Worm (Caenorhabditis elegans): Measurements from ENCODE around the gene C04E6.7.

The C04E6.7 gene

DNA sequence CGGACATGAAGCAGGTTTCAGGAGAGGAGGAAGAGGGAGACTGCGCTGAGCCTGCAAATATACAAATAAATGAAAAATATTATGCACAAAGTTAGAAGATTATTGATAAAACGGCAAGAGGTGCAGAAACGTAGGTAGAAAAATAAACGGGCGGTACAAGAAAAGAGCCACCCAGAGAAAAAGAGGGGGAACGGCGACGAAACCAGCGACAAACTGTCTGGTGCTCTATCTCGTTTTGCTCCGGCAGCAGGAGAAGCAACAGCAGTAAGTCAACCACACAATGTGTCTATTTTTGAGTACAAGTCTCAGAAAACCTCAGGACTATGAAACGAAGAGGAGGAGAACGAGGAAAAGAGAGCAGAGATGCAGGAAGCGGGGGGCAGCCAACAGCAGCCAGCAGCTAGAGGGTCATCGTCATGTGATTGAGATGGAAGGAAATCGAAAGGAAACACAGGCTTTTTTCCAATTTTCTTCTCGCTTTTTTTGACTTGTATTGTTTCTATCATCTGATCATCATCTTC lies 47.4 kb upstream of the C04E6.7 start, which contains the start of gene F26F12.3 (continued):
- TF ChIP-seq hlh-11 (tag; optimal IDR thresholded peaks at IDR 0.05) (peak; percentile 91), hif-1 (tag; optimal IDR thresholded peaks at IDR 0.05) (peak in 1 of 2 experiments; percentile 64), lim-7 (GFP tag; IDR thresholded peaks at IDR 0.05) (no peak), nhr-102 (tag; optimal IDR thresholded peaks at IDR 0.05) (peak; percentile 43), lin-39 (tag; optimal IDR thresholded peaks at IDR 0.05) (no peak), madf-5 (GFP tag; IDR thresholded peaks at IDR 0.05) (no peak), lsy-2 (tag; optimal IDR thresholded peaks at IDR 0.05) (peak in 1 of 2 experiments; percentile 63), hmg-1.1 (GFP tag; IDR thresholded peaks at IDR 0.05) (peak; percentile 65), lir-3 (tag; optimal IDR thresholded peaks at IDR 0.05) (no peak), dmd-9 (GFP tag; IDR thresholded peaks at IDR 0.05) (no peak), F37D6.2 (tag; optimal IDR thresholded peaks at IDR 0.05) (no peak)

DNA sequence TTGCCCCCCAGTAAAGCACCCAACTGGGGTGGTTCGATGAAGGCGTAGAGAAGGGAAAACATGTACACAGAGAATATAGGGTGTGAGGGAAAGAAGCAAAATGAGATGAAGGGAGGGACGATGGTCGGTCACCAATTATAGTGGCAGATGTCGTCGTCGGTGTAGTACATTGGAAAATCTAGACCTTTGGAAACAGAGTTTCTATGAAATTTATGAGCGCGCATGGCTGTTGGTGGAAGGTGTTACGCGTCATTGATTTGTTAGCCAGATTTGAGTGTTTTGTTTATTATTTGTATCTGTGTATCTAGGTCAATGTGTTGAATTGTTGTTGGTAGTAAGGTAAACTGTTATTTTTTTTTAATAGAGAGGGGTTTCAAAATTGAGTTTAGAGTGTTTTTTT lies 46.4 kb upstream of the C04E6.7 start:
- TF ChIP-seq T26A8.4 (GFP tag; IDR thresholded peaks at IDR 0.05) = no peak

- TF ChIP-seq hlh-11 (tag; optimal IDR thresholded peaks at IDR 0.05) (peak; percentile 43), hmg-1.1 (GFP tag; IDR thresholded peaks at IDR 0.05) (0 out of 2 replicates have a peak, but pooled peaks have one; percentile 12), hlh-30 (tag; optimal IDR thresholded peaks at IDR 0.05; ENCODE audit: insufficient read depth) (peak; percentile 59), lin-13 (GFP tag; optimal IDR thresholded peaks at IDR 0.05) (no peak), dmd-6 (GFP tag; IDR thresholded peaks at IDR 0.05) (peak; percentile 30), aha-1 (tag) (no peak), lsy-2 (tag; optimal IDR thresholded peaks at IDR 0.05) (no peak), fkh-10 (GFP tag; optimal IDR thresholded peaks at IDR 0.05) (peak; percentile 60)
Measured at ce11 chrV:5848015-5848609, 45.0 kb upstream of the C04E6.7 start.

DNA sequence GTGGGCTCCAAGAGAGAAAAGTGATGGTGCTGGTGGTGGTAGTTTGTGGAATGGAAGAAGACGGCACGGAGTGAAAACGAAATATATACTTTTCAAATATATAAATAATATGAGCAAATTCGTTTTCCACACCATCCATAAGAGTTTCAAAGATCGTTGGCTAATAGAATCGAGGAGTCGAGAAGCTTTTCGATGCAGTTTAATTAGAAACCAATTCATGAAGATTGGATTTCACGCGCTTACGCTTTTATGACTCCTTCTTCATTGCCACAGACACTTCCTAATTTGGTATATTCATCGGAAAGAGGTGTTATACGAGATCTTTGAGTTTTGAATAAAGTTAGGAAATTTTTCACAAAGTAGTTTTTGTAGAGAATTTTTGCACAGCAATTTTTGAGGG lies 42.4 kb upstream of the C04E6.7 start:
- TF ChIP-seq Y5F2A.4 (GFP tag; optimal IDR thresholded peaks at IDR 0.05) = no peak
- TF ChIP-seq aha-1 (tag) = peak; percentile 74

DNA sequence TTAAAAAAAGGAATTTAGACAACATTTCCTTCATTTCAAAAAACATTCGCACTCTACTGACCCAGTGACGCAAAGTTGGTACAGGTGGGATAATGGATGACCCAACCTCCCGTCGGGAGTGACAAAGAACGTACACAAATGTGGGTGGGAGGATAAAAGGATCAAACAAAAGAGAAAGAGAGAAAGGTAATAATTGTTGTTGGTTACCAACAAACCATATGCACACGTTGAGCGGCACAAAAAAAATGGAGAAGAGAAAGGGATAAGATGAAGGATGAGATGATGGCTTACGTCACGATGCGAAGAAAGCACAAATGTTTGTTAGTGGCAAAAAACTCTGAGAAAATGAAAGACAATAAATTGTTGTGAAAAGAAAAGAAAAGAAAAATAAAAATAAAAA lies 41.5 kb upstream of the C04E6.7 start:
- TF ChIP-seq daf-16 (GFP tag; optimal IDR thresholded peaks at IDR 0.05) (peak in 1 of 2 experiments; percentile 67), daf-16 (tag; optimal IDR thresholded peaks at IDR 0.05) (no peak), hlh-11 (tag; optimal IDR thresholded peaks at IDR 0.05) (peak; percentile 29), nhr-41 (GFP tag; IDR thresholded peaks at IDR 0.05) (no peak), R02D3.7 (tag; optimal IDR thresholded peaks at IDR 0.05) (no peak), nhr-10 (tag; optimal IDR thresholded peaks at IDR 0.05) (no peak), hmg-1.1 (GFP tag; IDR thresholded peaks at IDR 0.05) (no peak), rbr-2 (tag; optimal IDR thresholded peaks at IDR 0.05) (peak; percentile 15), nhr-28 (tag; optimal IDR thresholded peaks at IDR 0.05) (peak; percentile 12), D1046.2 (GFP tag; IDR thresholded peaks at IDR 0.05) (no peak), nhr-237 (tag; optimal IDR thresholded peaks at IDR 0.05) (no peak), ZK546.5 (tag; optimal IDR thresholded peaks at IDR 0.05) (no peak), ceh-44 (GFP tag; IDR thresholded peaks at IDR 0.05) (no peak), sdz-12 (GFP tag; optimal IDR thresholded peaks at IDR 0.05) (no peak), daf-19 (GFP tag; conservative IDR thresholded peaks at IDR 0.05) (no peak), aha-1 (tag) (no peak), tra-1 (GFP tag; IDR thresholded peaks at IDR 0.05) (no peak), jun-1 (tag; optimal IDR thresholded peaks at IDR 0.05) (no peak), lin-1 (GFP tag; IDR thresholded peaks at IDR 0.05) (no peak), hlh-30 (tag; optimal IDR thresholded peaks at IDR 0.05; ENCODE audit: insufficient read depth) (no peak), arid-1 (GFP tag; conservative IDR thresholded peaks at IDR 0.05) (no peak), unc-130 (GFP tag; optimal IDR thresholded peaks at IDR 0.05) (no peak), ztf-7 (tag; optimal IDR thresholded peaks at IDR 0.05) (no peak), aly-2 (tag; optimal IDR thresholded peaks at IDR 0.05) (no peak), lsy-2 (tag; optimal IDR thresholded peaks at IDR 0.05) (no peak), nhr-11 (tag; optimal IDR thresholded peaks at IDR 0.05) (peak; percentile 38), hif-1 (tag; optimal IDR thresholded peaks at IDR 0.05) (no peak), fkh-10 (GFP tag; optimal IDR thresholded peaks at IDR 0.05) (no peak), pha-4 (GFP tag; IDR thresholded peaks at IDR 0.05) (no peak), pha-4 (tag; optimal IDR thresholded peaks at IDR 0.05) (no peak), spr-3 (GFP tag; optimal IDR thresholded peaks at IDR 0.05) (no peak), ama-1 (optimal IDR thresholded peaks at IDR 0.05) (no peak)
